Fruit fly (Drosophila melanogaster): ENCODE results near the gene Fadd.
A peak's percentile ranks its signal among the peaks of the same experiment; 100 is the strongest.

DNA sequence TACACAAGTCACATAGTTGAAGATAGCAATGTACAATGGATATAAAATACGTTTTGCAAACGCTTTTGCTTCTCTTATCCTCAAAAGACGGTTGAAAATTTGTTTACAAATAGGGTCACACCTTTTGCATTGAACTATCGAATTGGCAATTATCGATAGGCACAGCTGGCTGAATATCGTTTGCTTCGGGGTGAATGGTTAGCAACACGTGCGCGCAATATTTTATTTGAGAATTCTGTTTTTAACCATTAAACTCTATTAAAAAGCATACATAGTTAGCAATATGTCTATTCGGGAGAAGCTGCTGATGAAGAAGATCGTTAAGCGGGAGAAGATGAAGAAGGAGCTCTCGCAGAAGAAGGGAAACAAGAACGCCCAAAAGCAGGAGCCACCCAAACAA lies 1.3 kb downstream of the Fadd start:
- no peak for TF ChIP-seq CG8478 (optimal IDR thresholded peaks at IDR 0.05)
- peak in 1 of 2 experiments; percentile 26 for TF ChIP-seq CTCF (optimal IDR thresholded peaks at IDR 0.05)

Data from S2 (cell line).